Worm (Caenorhabditis elegans): Measurements from ENCODE around the gene fbxa-189.
A peak's percentile ranks its signal among the peaks of the same experiment; 100 is the strongest.

DNA sequence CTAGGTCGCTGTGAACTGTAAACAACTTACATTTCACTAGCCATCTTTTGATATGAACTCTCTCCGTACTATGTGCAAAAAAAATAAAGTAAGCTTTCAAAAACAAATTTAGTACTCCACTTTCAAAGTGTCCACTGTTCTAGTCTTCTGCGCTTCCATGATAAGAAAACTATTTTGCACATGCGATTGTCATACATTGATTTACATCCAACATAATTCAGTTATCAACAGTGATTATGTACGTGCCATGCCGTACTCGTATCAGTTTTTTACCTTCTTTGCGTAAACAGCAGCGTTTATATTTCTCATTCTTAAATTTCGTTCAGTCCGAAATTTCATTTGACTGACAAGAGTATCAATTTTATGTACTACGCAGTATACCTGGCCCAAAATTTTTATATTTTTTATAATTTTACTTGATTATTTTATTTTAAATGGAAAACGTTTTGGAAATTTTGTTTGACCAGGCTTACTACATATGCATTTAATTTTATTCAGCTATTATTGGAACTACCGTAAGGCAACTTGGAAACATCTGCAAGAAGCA lies 7.9 kb downstream of the fbxa-189 start, which contains the start of the genes fbxa-134 and F47H4.2:
- TF ChIP-seq fkh-10 (GFP tag; optimal IDR thresholded peaks at IDR 0.05) (no peak), ceh-28 (tag; optimal IDR thresholded peaks at IDR 0.05) (no peak), ceh-82 (tag; optimal IDR thresholded peaks at IDR 0.05) (no peak), elt-3 (tag; optimal IDR thresholded peaks at IDR 0.05) (no peak), skn-1 (tag; optimal IDR thresholded peaks at IDR 0.05) (no peak), nhr-12 (tag; optimal IDR thresholded peaks at IDR 0.05) (no peak), nhr-11 (tag; optimal IDR thresholded peaks at IDR 0.05) (no peak), pqm-1 (tag; optimal IDR thresholded peaks at IDR 0.05) (peak; percentile 80), egl-27 (tag; optimal IDR thresholded peaks at IDR 0.05) (no peak), nhr-237 (tag; optimal IDR thresholded peaks at IDR 0.05) (no peak), unc-62 (GFP tag; optimal IDR thresholded peaks at IDR 0.05) (no peak), lin-15B (tag; optimal IDR thresholded peaks at IDR 0.05) (no peak), pha-4 (tag; optimal IDR thresholded peaks at IDR 0.05) (peak; percentile 80), nhr-77 (tag; optimal IDR thresholded peaks at IDR 0.05) (no peak)

All from whole organism, L3 larva.